Fruit fly (Drosophila melanogaster) whole organism, embryonic: Measurements from ENCODE around the gene CG12206.

Experiments
- CG12155 ChIP-seq: fragments of 200-800 bp; sonication (Bioruptor generic); optimal IDR thresholded peaks from 3 replicates; lab custom pipeline; 2016; ENCODE audit warnings: missing biosample characterization, missing genetic modification characterization
- CG12299 ChIP-seq: fragments of 200-800 bp; sonication (Bioruptor generic); optimal IDR thresholded peaks from 2 replicates; lab custom pipeline; 2018; ENCODE audit warnings: missing biosample characterization, mild to moderate bottlenecking, missing genetic modification characterization
- CG13624 ChIP-seq: fragments of 200-800 bp; sonication (Bioruptor generic); optimal IDR thresholded peaks from 2 replicates; lab custom pipeline; 2016; ENCODE audit warnings: missing biosample characterization, missing genetic modification characterization
- CG17568 ChIP-seq: fragments of 200-800 bp; sonication (Bioruptor generic); optimal IDR thresholded peaks from 2 replicates; lab custom pipeline; 2018; ENCODE audit warnings: missing biosample characterization, mild to moderate bottlenecking, missing genetic modification characterization, moderate library complexity
- CG8388 ChIP-seq: fragments of 200-800 bp; sonication (Bioruptor generic); optimal IDR thresholded peaks from 2 replicates; lab custom pipeline; 2019; ENCODE audit warnings: missing biosample characterization, mild to moderate bottlenecking, missing genetic modification characterization, moderate library complexity
- Gsc ChIP-seq: fragments of 200-800 bp; sonication (Bioruptor generic); IDR thresholded peaks from 2 replicates; pipeline ENCODE4 v1.3.6; 2022; ENCODE audit warnings: missing biosample characterization, missing genetic modification characterization
- TFAM ChIP-seq: fragments of 200-800 bp; sonication (Bioruptor generic); optimal IDR thresholded peaks from 2 replicates; lab custom pipeline; 2017; ENCODE audit warnings: missing biosample characterization, missing genetic modification characterization, inconsistent platforms
- Taf1 ChIP-seq: fragments of 200-800 bp; sonication (Bioruptor generic); IDR thresholded peaks from 2 replicates; pipeline ENCODE4 v1.3.6; 2022; ENCODE audit warnings: missing biosample characterization, missing genetic modification characterization
- abd-A ChIP-seq: fragments of 200-800 bp; sonication (Bioruptor generic); optimal IDR thresholded peaks from 3 replicates; lab custom pipeline; 2019; ENCODE audit warnings: missing biosample characterization, mild to moderate bottlenecking, missing genetic modification characterization, moderate library complexity
- aop ChIP-seq: fragments of 200-800 bp; sonication (Bioruptor generic); IDR thresholded peaks from 2 replicates; pipeline ENCODE4 v1.3.6; 2022; ENCODE audit warnings: missing biosample characterization, missing genetic modification characterization
- esg ChIP-seq: fragments of 200-800 bp; sonication (Bioruptor generic); conservative IDR thresholded peaks from 2 replicates; pipeline ENCODE4 v1.3.6; 2022; ENCODE audit warnings: missing biosample characterization, missing genetic modification characterization
- lola ChIP-seq, 3 experiments: fragments of >200 bp in 2 of 3; fragments of 200-800 bp in 1 of 3; sonication (Bioruptor generic) in 1 of 3; optimal IDR thresholded peaks; 2 replicates each; lab custom pipeline; 2017 to 2019; ENCODE audit warnings: missing biosample characterization in 3 of 3, missing genetic modification characterization in 3 of 3, mild to moderate bottlenecking in 1 of 3, moderate library complexity in 1 of 3
- org-1 ChIP-seq: fragments of 200-800 bp; sonication (Bioruptor generic); optimal IDR thresholded peaks from 2 replicates; lab custom pipeline; 2017; ENCODE audit warnings: missing biosample characterization, missing genetic modification characterization
- tio ChIP-seq: fragments of 200-800 bp; sonication (Bioruptor generic); optimal IDR thresholded peaks from 2 replicates; lab custom pipeline; 2017; ENCODE audit warnings: missing biosample characterization, missing genetic modification characterization, inconsistent platforms

DNA sequence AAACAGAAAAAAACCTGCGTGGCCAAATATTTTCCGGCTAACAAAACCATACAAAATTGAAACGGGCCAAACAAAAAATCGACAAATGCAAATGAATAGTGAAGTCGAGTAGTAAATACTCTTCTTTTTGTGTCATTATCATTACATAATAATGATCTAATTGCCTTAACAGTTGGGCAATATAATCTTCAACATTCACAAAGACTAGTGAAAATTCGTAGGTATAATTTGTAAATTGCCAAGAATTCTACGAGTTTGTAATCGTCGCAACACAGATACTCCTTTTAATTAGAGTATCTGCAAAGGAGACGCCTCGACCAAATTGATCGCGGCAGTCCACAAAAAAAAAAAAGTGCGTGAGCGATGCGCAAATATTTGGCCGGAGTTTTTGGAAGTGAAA lies 36.8 kb downstream of the CG12206 start:
- no peak for TF ChIP-seq CG17568 (GFP tag; lab: Kevin White, UChicago)
- TF ChIP-seq TFAM (GFP tag; lab: Kevin White, UChicago): no peak
- TF ChIP-seq aop (GFP tag; lab: Robert Waterston, UW): no peak
- no peak for TF ChIP-seq Taf1 (GFP tag; lab: Robert Waterston, UW)
- TF ChIP-seq Gsc (GFP tag; lab: Robert Waterston, UW): no peak
- TF ChIP-seq lola (GFP tag; optimal IDR thresholded peaks at IDR 0.05; lab: Kevin White, UChicago): no peak
- no peak for TF ChIP-seq CG8388 (GFP tag; lab: Kevin White, UChicago)
- TF ChIP-seq org-1 (GFP tag; lab: Kevin White, UChicago): no peak
- no peak for TF ChIP-seq tio (GFP tag; lab: Kevin White, UChicago)
- TF ChIP-seq CG12299: no peak
- no peak for TF ChIP-seq abd-A (tag; lab: Kevin White, UChicago)
- no peak for TF ChIP-seq CG12155 (GFP tag; lab: Kevin White, UChicago)
- TF ChIP-seq esg (GFP tag; lab: Robert Waterston, UW): no peak
- TF ChIP-seq CG13624 (GFP tag; lab: Kevin White, UChicago): no peak
